Worm (Caenorhabditis elegans) whole organism, dauer: ENCODE measurements around the gene EGAP4.1.

Source experiments
- unc-62 ChIP-seq: sonication (generic microtip); optimal IDR thresholded peaks from 2 replicates; lab custom pipeline; 2017; ENCODE audit warnings: missing biosample characterization, missing genetic modification reagents, missing genetic modification characterization

The EGAP4.1 gene

ce11 chrX:8727306-8727705 lies at the start of gene EGAP4.1:
Gene EGAP4.1 (minus strand): TSS chrX:8727406.
- no peak for TF ChIP-seq unc-62 (GFP tag; lab: Kevin White, UChicago)

- no peak for TF ChIP-seq unc-62 (GFP tag; lab: Kevin White, UChicago)
Observed at ce11 chrX:8770316-8770715, 43.1 kb upstream of the EGAP4.1 start.

- no peak for TF ChIP-seq unc-62 (GFP tag; lab: Kevin White, UChicago)
Observed at ce11 chrX:8764044-8764443, 36.8 kb upstream of the EGAP4.1 start.

ce11 chrX:8763607-8764006 lies 36.4 kb upstream of the EGAP4.1 start, which contains the start of gene zig-12:
Gene zig-12 (plus strand): TSS chrX:8763907.
- no peak for TF ChIP-seq unc-62 (GFP tag; lab: Kevin White, UChicago)

- no peak for TF ChIP-seq unc-62 (GFP tag; lab: Kevin White, UChicago)
Observed at ce11 chrX:8762927-8763326, 35.7 kb upstream of the EGAP4.1 start.

- TF ChIP-seq unc-62 (GFP tag; lab: Kevin White, UChicago) = no peak
Observed at ce11 chrX:8761497-8761896, 34.3 kb upstream of the EGAP4.1 start, which contains the start of gene M02D8.5. Gene M02D8.5 (minus strand): TSS chrX:8761597.

- no peak for TF ChIP-seq unc-62 (GFP tag; lab: Kevin White, UChicago)
Observed at ce11 chrX:8761060-8761459, 33.9 kb upstream of the EGAP4.1 start.

- TF ChIP-seq unc-62 (GFP tag; lab: Kevin White, UChicago) = no peak
Observed at ce11 chrX:8755987-8756386, 28.8 kb upstream of the EGAP4.1 start.

ce11 chrX:8754285-8754795 lies 27.1 kb upstream of the EGAP4.1 start:
- TF ChIP-seq unc-62 (GFP tag; lab: Kevin White, UChicago) = no peak

- TF ChIP-seq unc-62 (GFP tag; lab: Kevin White, UChicago) = no peak
Observed at ce11 chrX:8752546-8752945, 25.3 kb upstream of the EGAP4.1 start.

- no peak for TF ChIP-seq unc-62 (GFP tag; lab: Kevin White, UChicago)
Observed at ce11 chrX:8750660-8751059, 23.5 kb upstream of the EGAP4.1 start, which contains the start of gene asns-2. Gene asns-2 (minus strand): TSS chrX:8750941.

ce11 chrX:8750209-8750608 lies 23.0 kb upstream of the EGAP4.1 start:
- no peak for TF ChIP-seq unc-62 (GFP tag; lab: Kevin White, UChicago)

- TF ChIP-seq unc-62 (GFP tag; lab: Kevin White, UChicago) = no peak
Observed at ce11 chrX:8745524-8745923, 18.3 kb upstream of the EGAP4.1 start.

- no peak for TF ChIP-seq unc-62 (GFP tag; lab: Kevin White, UChicago)
Observed at ce11 chrX:8744192-8744985, 17.2 kb upstream of the EGAP4.1 start.

- no peak for TF ChIP-seq unc-62 (GFP tag; lab: Kevin White, UChicago)
Observed at ce11 chrX:8742896-8743295, 15.7 kb upstream of the EGAP4.1 start, which contains the start of gene M02D8.7. Gene M02D8.7 (minus strand): TSS chrX:8742996.

ce11 chrX:8741629-8742170 lies 14.5 kb upstream of the EGAP4.1 start:
- TF ChIP-seq unc-62 (GFP tag; lab: Kevin White, UChicago) = no peak
